Worm (Caenorhabditis elegans): ENCODE results near the gene Y38F1A.1.

Y38F1A.1 gene

ce11 chrII:12942496-12942895, 12.1 kb downstream of the Y38F1A.1 start:
- TF ChIP-seq unc-120 (tag; optimal IDR thresholded peaks at IDR 0.05; ENCODE audit: poor library complexity, severe bottlenecking) (no peak), ces-1 (GFP tag; optimal IDR thresholded peaks at IDR 0.05) (no peak), nhr-28 (tag; optimal IDR thresholded peaks at IDR 0.05) (no peak), ztf-11 (tag; optimal IDR thresholded peaks at IDR 0.05) (no peak), lsy-2 (tag; optimal IDR thresholded peaks at IDR 0.05) (no peak), elt-3 (tag; optimal IDR thresholded peaks at IDR 0.05) (peak; percentile 96)

DNA sequence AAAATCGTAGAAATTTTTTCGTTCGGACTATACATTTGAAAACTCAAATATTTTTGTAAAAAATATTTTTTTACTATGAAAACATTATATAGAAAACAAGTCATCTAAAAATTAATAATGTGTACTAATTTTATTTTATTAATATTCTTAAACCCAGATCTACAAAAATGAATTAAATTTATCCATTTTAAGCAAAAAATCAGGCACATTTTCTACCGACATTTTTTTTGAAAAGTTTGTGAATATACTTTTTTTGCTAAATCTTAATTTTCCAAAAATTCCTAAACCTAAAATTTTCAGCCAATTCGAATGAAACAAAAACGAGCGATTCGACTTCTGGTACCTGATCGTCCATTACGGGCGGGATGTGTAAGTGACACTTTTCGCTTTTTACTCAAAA, 14.8 kb downstream of the Y38F1A.1 start, which contains the start of gene arrd-10:
Gene arrd-10, plus strand, starts transcription at position 301 of the 400 bp plus-strand sequence.
- no peak for TF ChIP-seq bed-3 (GFP tag; optimal IDR thresholded peaks at IDR 0.05)
- no peak for TF ChIP-seq ces-1 (GFP tag; optimal IDR thresholded peaks at IDR 0.05)
- TF ChIP-seq ztf-11 (tag; optimal IDR thresholded peaks at IDR 0.05) = no peak
- no peak for TF ChIP-seq M03D4.4 (tag; optimal IDR thresholded peaks at IDR 0.05)
- no peak for TF ChIP-seq pha-4 (tag; optimal IDR thresholded peaks at IDR 0.05)
- no peak for TF ChIP-seq hlh-1 (tag; optimal IDR thresholded peaks at IDR 0.05)
- no peak for TF ChIP-seq ham-2 (GFP tag; optimal IDR thresholded peaks at IDR 0.05)
- TF ChIP-seq nhr-12 (tag; optimal IDR thresholded peaks at IDR 0.05) = no peak
- no peak for TF ChIP-seq unc-39 (tag; optimal IDR thresholded peaks at IDR 0.05)
- TF ChIP-seq ceh-43 (GFP tag; optimal IDR thresholded peaks at IDR 0.05) = no peak
- no peak for TF ChIP-seq lin-13 (tag; optimal IDR thresholded peaks at IDR 0.05)
- TF ChIP-seq tbx-8 (GFP tag; optimal IDR thresholded peaks at IDR 0.05) = no peak
- no peak for TF ChIP-seq ceh-83 (GFP tag; optimal IDR thresholded peaks at IDR 0.05)

DNA sequence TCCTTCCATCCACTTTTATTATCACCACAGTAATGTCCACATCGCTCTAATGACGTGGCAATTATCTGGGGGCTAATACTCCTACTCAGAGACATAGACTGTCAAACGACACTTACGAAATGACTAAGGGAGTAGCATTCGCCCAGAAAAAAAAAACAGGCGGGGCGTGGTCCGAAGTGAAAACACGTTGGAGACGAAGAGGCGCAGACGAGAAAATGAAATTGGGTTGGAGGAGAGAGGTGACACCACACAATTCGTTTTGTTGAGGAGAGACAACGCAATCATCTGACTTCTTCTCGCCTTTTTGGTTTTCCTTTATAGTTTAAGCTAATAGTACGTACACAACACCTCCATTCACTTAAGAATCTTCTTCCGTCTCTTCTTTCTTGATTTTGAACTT, 15.4 kb downstream of the Y38F1A.1 start:
- TF ChIP-seq ces-1 (GFP tag; optimal IDR thresholded peaks at IDR 0.05) (peak; percentile 61), elt-1 (tag; optimal IDR thresholded peaks at IDR 0.05; ENCODE audit: borderline replicate concordance, insufficient read depth) (no peak)

DNA sequence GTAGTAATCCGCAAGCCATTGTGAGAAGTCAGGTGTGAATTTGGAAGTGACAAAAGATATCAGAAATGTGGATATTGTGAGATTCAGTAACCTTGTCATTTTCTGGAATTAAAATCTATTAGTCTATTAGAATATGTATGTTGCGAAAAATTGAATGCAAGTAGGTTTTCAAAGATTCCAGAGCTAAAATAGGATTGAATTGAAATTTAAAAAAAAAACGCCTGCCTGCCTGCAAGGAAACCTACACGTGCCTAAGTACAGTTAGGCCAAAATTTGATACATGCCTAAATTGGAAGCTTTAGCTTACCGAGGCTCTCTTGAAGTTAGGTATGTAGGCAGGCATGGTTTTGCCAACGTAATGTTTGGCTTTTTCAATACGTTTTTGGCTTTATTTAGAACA, 19.3 kb downstream of the Y38F1A.1 start, which contains the start of gene lips-9:
Gene lips-9, minus strand, starts transcription at position 101 of the 400 bp plus-strand sequence.
- TF ChIP-seq ham-2 (GFP tag; optimal IDR thresholded peaks at IDR 0.05) (no peak), lin-32 (GFP tag; optimal IDR thresholded peaks at IDR 0.05) (no peak), ces-1 (GFP tag; optimal IDR thresholded peaks at IDR 0.05) (no peak), elt-1 (tag; optimal IDR thresholded peaks at IDR 0.05; ENCODE audit: borderline replicate concordance, insufficient read depth) (no peak), nhr-28 (tag; optimal IDR thresholded peaks at IDR 0.05) (no peak), lsy-2 (tag; optimal IDR thresholded peaks at IDR 0.05) (no peak), blmp-1 (tag; optimal IDR thresholded peaks at IDR 0.05) (no peak), zip-8 (tag; optimal IDR thresholded peaks at IDR 0.05) (no peak), cnd-1 (tag; optimal IDR thresholded peaks at IDR 0.05) (no peak), tbx-8 (GFP tag; optimal IDR thresholded peaks at IDR 0.05) (no peak), lin-13 (tag; optimal IDR thresholded peaks at IDR 0.05) (no peak)

DNA sequence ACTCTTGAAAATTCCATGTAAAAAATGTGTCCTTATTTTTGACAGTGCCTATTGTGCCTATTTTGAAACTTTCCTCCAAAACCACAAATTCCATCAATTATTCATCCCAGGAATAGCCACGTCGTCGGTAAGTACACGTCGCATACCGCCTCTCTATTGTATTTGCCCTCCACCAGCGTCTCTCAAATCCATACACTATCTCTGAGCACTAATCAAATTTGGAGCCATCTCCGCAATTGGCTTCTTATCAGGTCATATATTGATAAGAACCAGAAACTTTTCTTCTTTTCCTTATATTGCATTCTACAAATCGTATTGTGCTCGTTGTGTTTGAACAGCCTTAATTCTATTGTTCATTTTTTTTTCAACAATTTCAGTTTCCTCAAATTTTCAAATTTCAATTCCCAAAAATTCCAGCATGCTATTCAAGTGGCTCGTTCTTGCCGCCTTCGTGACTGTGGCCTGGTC, 23.1 kb downstream of the Y38F1A.1 start, which contains the start of gene dct-18:
Gene dct-18, plus strand, starts transcription at position 418 of the 468 bp plus-strand sequence.
- TF ChIP-seq mab-5 (tag; optimal IDR thresholded peaks at IDR 0.05) = no peak
- no peak for TF ChIP-seq ceh-43 (GFP tag; optimal IDR thresholded peaks at IDR 0.05)
- TF ChIP-seq pha-4 (tag; optimal IDR thresholded peaks at IDR 0.05) = no peak
- TF ChIP-seq snpc-4 (tag; optimal IDR thresholded peaks at IDR 0.05) = no peak
- TF ChIP-seq mep-1 (tag; optimal IDR thresholded peaks at IDR 0.05) = no peak
- TF ChIP-seq sem-2 (GFP tag; optimal IDR thresholded peaks at IDR 0.05) = no peak
- no peak for TF ChIP-seq mls-2 (tag; optimal IDR thresholded peaks at IDR 0.05)
- no peak for TF ChIP-seq M03D4.4 (tag; optimal IDR thresholded peaks at IDR 0.05)
- no peak for TF ChIP-seq hlh-1 (tag; optimal IDR thresholded peaks at IDR 0.05)
- no peak for TF ChIP-seq elt-1 (tag; optimal IDR thresholded peaks at IDR 0.05; ENCODE audit: borderline replicate concordance, insufficient read depth)
- TF ChIP-seq unc-120 (tag; optimal IDR thresholded peaks at IDR 0.05; ENCODE audit: poor library complexity, severe bottlenecking) = no peak
- no peak for TF ChIP-seq ceh-39 (tag; optimal IDR thresholded peaks at IDR 0.05)
- TF ChIP-seq nhr-12 (tag; optimal IDR thresholded peaks at IDR 0.05) = no peak
- no peak for TF ChIP-seq nhr-237 (tag; optimal IDR thresholded peaks at IDR 0.05)
- TF ChIP-seq nhr-28 (tag; optimal IDR thresholded peaks at IDR 0.05) = no peak
- no peak for TF ChIP-seq ham-2 (GFP tag; optimal IDR thresholded peaks at IDR 0.05)
- no peak for TF ChIP-seq lin-13 (tag; optimal IDR thresholded peaks at IDR 0.05)

- TF ChIP-seq cnd-1 (tag; optimal IDR thresholded peaks at IDR 0.05) (no peak), lin-32 (GFP tag; optimal IDR thresholded peaks at IDR 0.05) (no peak), bed-3 (GFP tag; optimal IDR thresholded peaks at IDR 0.05) (no peak), ceh-39 (tag; optimal IDR thresholded peaks at IDR 0.05) (no peak), drap-1 (GFP tag; optimal IDR thresholded peaks at IDR 0.05) (no peak), lin-13 (tag; optimal IDR thresholded peaks at IDR 0.05) (no peak), nhr-76 (tag; optimal IDR thresholded peaks at IDR 0.05) (no peak), unc-39 (tag; optimal IDR thresholded peaks at IDR 0.05) (no peak), hlh-1 (tag; optimal IDR thresholded peaks at IDR 0.05) (no peak), ham-2 (GFP tag; optimal IDR thresholded peaks at IDR 0.05) (no peak), nhr-12 (tag; optimal IDR thresholded peaks at IDR 0.05) (no peak), ztf-11 (tag; optimal IDR thresholded peaks at IDR 0.05) (no peak), nhr-28 (tag; optimal IDR thresholded peaks at IDR 0.05) (no peak), unc-120 (tag; optimal IDR thresholded peaks at IDR 0.05; ENCODE audit: poor library complexity, severe bottlenecking) (no peak)
These were observed 24.4 kb downstream of the Y38F1A.1 start for ce11 chrII:12930138-12930537.
